Fruit fly (Drosophila melanogaster) Kc167 (cell line): ENCODE data around the gene Grx1.

ENCODE experiments used
- Myc ChIP-seq: fragments of >200 bp; optimal IDR thresholded peaks from 2 replicates; lab custom pipeline; 2017; ENCODE audit warnings: missing external identifiers
- Sin3A ChIP-seq: fragments of >200 bp; optimal IDR thresholded peaks from 2 replicates; lab custom pipeline; 2018; ENCODE audit warnings: missing external identifiers
- h ChIP-seq: fragments of >200 bp; optimal IDR thresholded peaks from 3 replicates; lab custom pipeline; 2018; ENCODE audit warnings: missing external identifiers
- psq ChIP-seq: fragments of >200 bp; optimal IDR thresholded peaks from 2 replicates; lab custom pipeline; 2017; ENCODE audit warnings: missing external identifiers
- ttk ChIP-seq: sonication (Bioruptor generic); optimal IDR thresholded peaks from 2 replicates; lab custom pipeline; 2017; ENCODE audit warnings: missing external identifiers

DNA sequence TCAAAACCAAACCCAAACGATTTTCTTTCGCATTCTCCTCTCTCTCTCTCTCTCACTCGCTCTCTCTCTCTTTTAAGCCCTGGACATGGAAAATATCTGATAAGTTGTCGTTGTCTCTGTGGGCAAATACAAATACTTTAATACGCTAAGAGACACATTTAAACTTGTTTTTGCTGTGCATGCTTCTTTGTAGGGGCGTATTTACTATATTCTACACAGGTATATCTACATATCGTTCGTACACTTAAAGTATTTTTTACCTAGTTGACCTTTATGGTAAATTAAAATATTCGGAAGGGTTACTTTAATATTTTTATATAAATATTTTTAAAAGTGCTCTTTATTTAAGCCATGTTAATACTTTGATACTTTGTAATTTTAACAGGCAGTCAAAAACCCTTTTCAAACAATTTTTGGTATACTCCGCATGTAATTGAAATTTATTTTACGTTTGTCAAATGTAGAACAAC, 22.7 kb upstream of the Grx1 start:
- no peak for TF ChIP-seq ttk (lab: Kevin White, UChicago)
- no peak for TF ChIP-seq Sin3A (lab: Kevin White, UChicago)
- no peak for TF ChIP-seq Myc (lab: Kevin White, UChicago)
- TF ChIP-seq h: no peak
- TF ChIP-seq psq: no peak
